Worm (Caenorhabditis elegans) whole organism, mixed stage, embryonic: ENCODE measurements around the gene fkb-6.

Experiments used
- blmp-1 ChIP-seq: fragments of 150-350 bp; optimal IDR thresholded peaks from 2 replicates; lab custom pipeline; 2014; ENCODE audit warnings: missing biosample characterization, missing genetic modification characterization
- nhr-12 ChIP-seq: fragments of 150-350 bp; optimal IDR thresholded peaks from 2 replicates; lab custom pipeline; 2014; ENCODE audit warnings: missing biosample characterization, missing genetic modification characterization
- nhr-28 ChIP-seq: fragments of 150-350 bp; optimal IDR thresholded peaks from 2 replicates; lab custom pipeline; 2014; ENCODE audit warnings: missing biosample characterization, missing genetic modification characterization
- snpc-4 ChIP-seq: fragments of 150-350 bp; optimal IDR thresholded peaks from 2 replicates; lab custom pipeline; 2014; ENCODE audit warnings: missing biosample characterization, missing genetic modification characterization
- unc-39 ChIP-seq: fragments of 150-350 bp; optimal IDR thresholded peaks from 2 replicates; lab custom pipeline; 2014; ENCODE audit warnings: missing biosample characterization, missing genetic modification characterization

- TF ChIP-seq nhr-12 (tag; lab: Kevin White, UChicago) (no peak), snpc-4 (tag; lab: Kevin White, UChicago) (no peak), unc-39 (tag; lab: Kevin White, UChicago) (no peak), nhr-28 (no peak), blmp-1 (tag; lab: Kevin White, UChicago) (no peak)
Observed at ce11 chrV:20875324-20875723, 29.4 kb downstream of the fkb-6 start.
